Worm (Caenorhabditis elegans) whole organism, L4 larva: Measurements from ENCODE around the gene C06B3.1.

Experiments used
- D1046.2 ChIP-seq: fragments of 200-800 bp; sonication (Bioruptor generic); IDR thresholded peaks from 2 replicates; pipeline ENCODE4 v1.3.6; 2022; ENCODE audit warnings: missing genetic modification characterization, missing compliant biosample characterization
- F10B5.3 ChIP-seq: sonication (generic microtip); optimal IDR thresholded peaks from 2 replicates; lab custom pipeline; 2016; ENCODE audit warnings: mild to moderate bottlenecking, missing genetic modification characterization, missing compliant biosample characterization
- F26F4.8 ChIP-seq: fragments of 200-800 bp; sonication (Bioruptor generic); conservative IDR thresholded peaks from 2 replicates; pipeline ENCODE4 v1.3.6; 2022; ENCODE audit warnings: missing genetic modification characterization, missing compliant biosample characterization
- F44E2.7 ChIP-seq: fragments of 200-800 bp; sonication (Bioruptor generic); IDR thresholded peaks from 2 replicates; pipeline ENCODE4 v2.1.2; 2022; ENCODE audit warnings: missing genetic modification characterization, missing compliant biosample characterization
- T26A8.4 ChIP-seq: fragments of 200-800 bp; sonication (Bioruptor generic); IDR thresholded peaks from 2 replicates; pipeline ENCODE4 v1.3.6; 2022; ENCODE audit warnings: missing genetic modification characterization, missing compliant biosample characterization
- Y5F2A.4 ChIP-seq: fragments of 200-800 bp; sonication (Bioruptor generic); optimal IDR thresholded peaks from 2 replicates; lab custom pipeline; 2018; ENCODE audit warnings: mild to moderate bottlenecking, missing genetic modification characterization, missing compliant biosample characterization
- Y75B8A.6 ChIP-seq: fragments of 200-800 bp; sonication (Bioruptor generic); IDR thresholded peaks from 2 replicates; pipeline ENCODE4 v1.3.6; 2022; ENCODE audit warnings: missing genetic modification reagents, missing genetic modification characterization, missing compliant biosample characterization
- ZK546.5 ChIP-seq, 2 experiments: sonication (generic microtip); optimal IDR thresholded peaks; 2 replicates each; lab custom pipeline; 2017; ENCODE audit warnings: missing biosample characterization in 2 of 2, missing genetic modification characterization in 2 of 2
- aha-1 ChIP-seq: fragments of 150-350 bp; peaks from one replicate; lab custom pipeline; 2014; ENCODE audit warnings: missing biosample characterization, missing genetic modification characterization
- aly-2 ChIP-seq: sonication (generic microtip); optimal IDR thresholded peaks from 2 replicates; lab custom pipeline; 2018; ENCODE audit warnings: missing biosample characterization, missing genetic modification characterization
- ama-1 ChIP-seq: fragments of 150-350 bp; optimal IDR thresholded peaks from 2 replicates; lab custom pipeline; 2014; ENCODE audit warnings: inconsistent platforms, mixed read lengths
- arid-1 ChIP-seq: fragments of 200-800 bp; sonication (Bioruptor generic); conservative IDR thresholded peaks from 2 replicates; pipeline ENCODE4 v1.3.6; 2022; ENCODE audit warnings: missing genetic modification reagents, missing genetic modification characterization, missing compliant biosample characterization
- ceh-20 ChIP-seq: fragments of 200-800 bp; sonication (Bioruptor generic); IDR thresholded peaks from 2 replicates; pipeline ENCODE4 v1.3.6; 2022; ENCODE audit warnings: missing genetic modification reagents, missing genetic modification characterization, missing compliant biosample characterization
- ceh-44 ChIP-seq: fragments of 200-800 bp; sonication (Bioruptor generic); IDR thresholded peaks from 2 replicates; pipeline ENCODE4 v1.3.6; 2022; ENCODE audit warnings: missing genetic modification reagents, missing genetic modification characterization, missing compliant biosample characterization
- ces-1 ChIP-seq: fragments of 150-350 bp; sonication (generic microtip); optimal IDR thresholded peaks from 4 replicates; lab custom pipeline; 2014; ENCODE audit warnings: missing biosample characterization, missing genetic modification reagents, missing genetic modification characterization
- daf-16 ChIP-seq, 3 experiments: sonication (generic microtip); optimal IDR thresholded peaks; 2 replicates each; lab custom pipeline; 2016 to 2017; ENCODE audit warnings: missing genetic modification characterization in 3 of 3, missing genetic modification reagents in 3 of 3, mild to moderate bottlenecking in 2 of 3, missing compliant biosample characterization in 2 of 3, missing biosample characterization in 1 of 3, moderate library complexity in 1 of 3
- daf-19 ChIP-seq: fragments of 200-800 bp; sonication (Bioruptor generic); conservative IDR thresholded peaks from 2 replicates; pipeline ENCODE4 v1.3.6; 2022; ENCODE audit warnings: missing genetic modification characterization, missing compliant biosample characterization
- dve-1 ChIP-seq: sonication (generic microtip); optimal IDR thresholded peaks from 2 replicates; lab custom pipeline; 2017; ENCODE audit warnings: antibody characterized with exemption, mild to moderate bottlenecking, missing genetic modification characterization, missing compliant biosample characterization; ENCODE audit not compliant: insufficient read depth
- fkh-10 ChIP-seq: fragments of 150-350 bp; optimal IDR thresholded peaks from 2 replicates; lab custom pipeline; 2014; ENCODE audit warnings: missing biosample characterization, missing genetic modification reagents, missing genetic modification characterization
- fos-1 ChIP-seq: fragments of 150-350 bp; optimal IDR thresholded peaks from 2 replicates; lab custom pipeline; 2014; ENCODE audit warnings: missing biosample characterization, missing genetic modification characterization
- hif-1 ChIP-seq, 2 experiments: sonication (generic microtip); optimal IDR thresholded peaks; 2 replicates each; lab custom pipeline; 2016 to 2017; ENCODE audit warnings: missing compliant biosample characterization in 2 of 2, missing genetic modification characterization in 2 of 2, missing genetic modification reagents in 2 of 2, missing genotype in 2 of 2, mild to moderate bottlenecking in 1 of 2
- hlh-11 ChIP-seq: fragments of 200-800 bp; sonication (Bioruptor generic); optimal IDR thresholded peaks from 2 replicates; lab custom pipeline; 2018; ENCODE audit warnings: mild to moderate bottlenecking, missing genetic modification characterization, missing compliant biosample characterization
- hlh-30 ChIP-seq: sonication (generic microtip); optimal IDR thresholded peaks from 2 replicates; lab custom pipeline; 2017; ENCODE audit warnings: antibody characterized with exemption, mild to moderate bottlenecking, missing genetic modification characterization, missing compliant biosample characterization; ENCODE audit not compliant: insufficient read depth
- lim-7 ChIP-seq: fragments of 200-800 bp; sonication (Bioruptor generic); IDR thresholded peaks from 2 replicates; pipeline ENCODE4 v1.3.6; 2022; ENCODE audit warnings: missing genetic modification characterization, missing compliant biosample characterization
- lin-1 ChIP-seq: fragments of 200-800 bp; sonication (Bioruptor generic); IDR thresholded peaks from 2 replicates; pipeline ENCODE4 v1.3.6; 2022; ENCODE audit warnings: missing genetic modification reagents, missing genetic modification characterization, missing compliant biosample characterization
- lin-13 ChIP-seq: fragments of 150-350 bp; optimal IDR thresholded peaks from 2 replicates; lab custom pipeline; 2014; ENCODE audit warnings: missing biosample characterization, missing genetic modification reagents, missing genetic modification characterization
- lin-38 ChIP-seq: fragments of 200-800 bp; sonication (Bioruptor generic); IDR thresholded peaks from 2 replicates; pipeline ENCODE4 v1.3.6; 2022; ENCODE audit warnings: missing genetic modification reagents, missing genetic modification characterization, missing compliant biosample characterization
- lsy-2 ChIP-seq, 2 experiments: fragments of 150-350 bp in 1 of 2; sonication (generic microtip) in 1 of 2; optimal IDR thresholded peaks; 2 replicates each; lab custom pipeline; 2014 to 2017; ENCODE audit warnings: missing biosample characterization in 2 of 2, missing genetic modification characterization in 2 of 2
- madf-9 ChIP-seq: fragments of 200-800 bp; sonication (Bioruptor generic); conservative IDR thresholded peaks from 2 replicates; pipeline ENCODE4 v1.3.6; 2022; ENCODE audit warnings: missing genetic modification reagents, missing genetic modification characterization, missing compliant biosample characterization
- mdl-1 ChIP-seq, 2 experiments: fragments of 150-350 bp in 1 of 2; sonication (generic microtip) in 1 of 2; optimal IDR thresholded peaks; 2 replicates each; lab custom pipeline; 2014 to 2017; ENCODE audit warnings: missing biosample characterization in 2 of 2, missing genetic modification characterization in 2 of 2
- mes-2 ChIP-seq: sonication (generic microtip); optimal IDR thresholded peaks from 2 replicates; lab custom pipeline; 2016; ENCODE audit warnings: missing genotype, mild to moderate bottlenecking, missing genetic modification characterization, missing compliant biosample characterization; ENCODE audit not compliant: poor library complexity, severe bottlenecking
- nhr-10 ChIP-seq: fragments of 150-350 bp; optimal IDR thresholded peaks from 2 replicates; lab custom pipeline; 2014; ENCODE audit warnings: missing biosample characterization, missing genetic modification characterization
- nhr-102 ChIP-seq: sonication (generic microtip); optimal IDR thresholded peaks from 2 replicates; lab custom pipeline; 2016; ENCODE audit warnings: mild to moderate bottlenecking, missing genetic modification characterization, moderate library complexity, missing compliant biosample characterization
- nhr-237 ChIP-seq: sonication (generic microtip); optimal IDR thresholded peaks from 2 replicates; lab custom pipeline; 2017; ENCODE audit warnings: missing biosample characterization, missing genetic modification characterization
- nhr-28 ChIP-seq: fragments of 150-350 bp; optimal IDR thresholded peaks from 2 replicates; lab custom pipeline; 2014; ENCODE audit warnings: missing biosample characterization, missing genetic modification characterization
- nhr-41 ChIP-seq: fragments of 200-800 bp; sonication (Bioruptor generic); IDR thresholded peaks from 2 replicates; pipeline ENCODE4 v1.3.6; 2022; ENCODE audit warnings: missing genetic modification reagents, missing genetic modification characterization, missing compliant biosample characterization
- nhr-42 ChIP-seq: fragments of 200-800 bp; sonication (Bioruptor generic); IDR thresholded peaks from 2 replicates; pipeline ENCODE4 v1.3.6; 2022; ENCODE audit warnings: missing genetic modification characterization, missing compliant biosample characterization
- nhr-6 ChIP-seq: fragments of 150-350 bp; optimal IDR thresholded peaks from 2 replicates; lab custom pipeline; 2014; ENCODE audit warnings: missing biosample characterization, missing genetic modification characterization
- nhr-76 ChIP-seq: fragments of 150-350 bp; optimal IDR thresholded peaks from 2 replicates; lab custom pipeline; 2014; ENCODE audit warnings: missing biosample characterization, missing genetic modification characterization
- php-3 ChIP-seq: fragments of 200-800 bp; sonication (Bioruptor generic); IDR thresholded peaks from 2 replicates; pipeline ENCODE4 v1.3.6; 2022; ENCODE audit warnings: missing genetic modification reagents, missing genetic modification characterization, missing compliant biosample characterization
- pqm-1 ChIP-seq: sonication (generic microtip); optimal IDR thresholded peaks from 2 replicates; lab custom pipeline; 2017; ENCODE audit warnings: missing biosample characterization, missing genetic modification characterization
- set-16 ChIP-seq: fragments of 200-800 bp; sonication (Bioruptor generic); IDR thresholded peaks from 2 replicates; pipeline ENCODE4 v1.3.6; 2022; ENCODE audit warnings: missing genetic modification reagents, missing genetic modification characterization, missing compliant biosample characterization
- snpc-4 ChIP-seq: fragments of 150-350 bp; optimal IDR thresholded peaks from 2 replicates; lab custom pipeline; 2014; ENCODE audit warnings: missing biosample characterization, missing genetic modification characterization
- unc-39 ChIP-seq: sonication (generic microtip); optimal IDR thresholded peaks from 2 replicates; lab custom pipeline; 2017; ENCODE audit warnings: missing biosample characterization, missing genetic modification characterization
- zag-1 ChIP-seq: fragments of 150-350 bp; optimal IDR thresholded peaks from 2 replicates; lab custom pipeline; 2014; ENCODE audit warnings: missing biosample characterization, missing genetic modification characterization
- zfp-3 ChIP-seq: fragments of 200-800 bp; sonication (Bioruptor generic); conservative IDR thresholded peaks from 2 replicates; pipeline ENCODE4 v1.3.6; 2022; ENCODE audit warnings: missing genetic modification reagents, missing genetic modification characterization, missing compliant biosample characterization
- ztf-11 ChIP-seq: fragments of 150-350 bp; optimal IDR thresholded peaks from 2 replicates; lab custom pipeline; 2014; ENCODE audit warnings: missing biosample characterization, missing genetic modification characterization

Gene C06B3.1

ce11 chrV:13906166-13906565 lies 3.6 kb downstream of the C06B3.1 start, which contains the start of gene stdh-1:
TSS of gene stdh-1 (plus strand) at chrV:13906492.
- no peak for TF ChIP-seq lim-7 (GFP tag; lab: Robert Waterston, UW)
- no peak for TF ChIP-seq zag-1 (tag; lab: Kevin White, UChicago)
- TF ChIP-seq hif-1 (tag; optimal IDR thresholded peaks at IDR 0.05; lab: Kevin White, UChicago) = peak in 1 of 2 experiments; percentile 30
- TF ChIP-seq nhr-28 (tag; lab: Kevin White, UChicago) = peak; percentile 24
- peak; percentile 22 for TF ChIP-seq hlh-11 (tag; lab: Kevin White, UChicago)
- peak; percentile 20 for TF ChIP-seq aha-1 (tag; lab: Kevin White, UChicago)
- TF ChIP-seq lin-1 (GFP tag; lab: Robert Waterston, UW) = no peak
- TF ChIP-seq daf-16 (GFP tag; optimal IDR thresholded peaks at IDR 0.05; lab: Kevin White, UChicago) = no peak
- peak; percentile 76 for TF ChIP-seq daf-16 (tag; optimal IDR thresholded peaks at IDR 0.05; lab: Kevin White, UChicago)
- peak; percentile 8 for TF ChIP-seq dve-1 (tag; lab: Kevin White, UChicago)
- TF ChIP-seq nhr-102 (tag; lab: Kevin White, UChicago) = no peak
- TF ChIP-seq arid-1 (GFP tag; lab: Robert Waterston, UW) = no peak
- peak; percentile 47; the same call in 1 of the 2 replicates for TF ChIP-seq php-3 (GFP tag; lab: Robert Waterston, UW)
- peak; percentile 9 for TF ChIP-seq nhr-6 (tag; lab: Kevin White, UChicago)

ce11 chrV:13907557-13908104 lies 5.0 kb downstream of the C06B3.1 start:
- TF ChIP-seq mdl-1 (tag; optimal IDR thresholded peaks at IDR 0.05; lab: Kevin White, UChicago) (peak in 1 of 2 experiments; percentile 22), lin-13 (GFP tag; lab: Kevin White, UChicago) (no peak), zfp-3 (peak; percentile 98), hlh-11 (tag; lab: Kevin White, UChicago) (peak; percentile 70), ztf-11 (tag; lab: Kevin White, UChicago) (no peak), fos-1 (tag; lab: Kevin White, UChicago) (no peak), pqm-1 (no peak), snpc-4 (no peak), F26F4.8 (GFP tag; lab: Robert Waterston, UW) (no peak), set-16 (no peak), Y75B8A.6 (peak; percentile 85), ceh-44 (GFP tag; lab: Robert Waterston, UW) (no peak), nhr-10 (tag; lab: Kevin White, UChicago) (peak; percentile 51), ZK546.5 (tag; optimal IDR thresholded peaks at IDR 0.05; lab: Kevin White, UChicago) (no peak), nhr-237 (tag; lab: Kevin White, UChicago) (no peak), T26A8.4 (peak; percentile 90), F10B5.3 (tag; lab: Kevin White, UChicago) (no peak), daf-16 (GFP tag; optimal IDR thresholded peaks at IDR 0.05; lab: Kevin White, UChicago) (peak in 1 of 2 experiments; percentile 1), daf-16 (tag; optimal IDR thresholded peaks at IDR 0.05; lab: Kevin White, UChicago) (peak; percentile 18), daf-19 (GFP tag; lab: Robert Waterston, UW) (no peak), madf-9 (peak; percentile 34; the same call in 1 of the 2 replicates), ceh-20 (GFP tag; lab: Robert Waterston, UW) (no peak), aly-2 (tag; lab: Kevin White, UChicago) (no peak), D1046.2 (GFP tag; lab: Robert Waterston, UW) (peak; percentile 79; the same call in 1 of the 2 replicates), Y5F2A.4 (no peak), mes-2 (peak; percentile 52), nhr-76 (tag; lab: Kevin White, UChicago) (no peak), lim-7 (GFP tag; lab: Robert Waterston, UW) (no peak), dve-1 (tag; lab: Kevin White, UChicago) (peak; percentile 28), unc-39 (no peak), F44E2.7 (GFP tag; lab: Robert Waterston, UW) (no peak), nhr-42 (GFP tag; lab: Robert Waterston, UW) (peak; percentile 27; the same call in 1 of the 2 replicates), lsy-2 (tag; optimal IDR thresholded peaks at IDR 0.05; lab: Kevin White, UChicago) (peak; percentile 69 to 72), ama-1 (lab: Kevin White, UChicago) (no peak), lin-38 (GFP tag; lab: Robert Waterston, UW) (peak; percentile 59), ces-1 (GFP tag; lab: Kevin White, UChicago) (no peak), nhr-28 (tag; lab: Kevin White, UChicago) (peak; percentile 48), aha-1 (tag; lab: Kevin White, UChicago) (peak; percentile 91), hlh-30 (tag; lab: Kevin White, UChicago) (peak; percentile 4), fkh-10 (GFP tag; lab: Kevin White, UChicago) (no peak), nhr-41 (GFP tag; lab: Robert Waterston, UW) (peak; percentile 42; the same call in 1 of the 2 replicates)
